Worm (Caenorhabditis elegans) whole organism, L2 larva: Measurements from ENCODE around the gene F54H5.3.

Experiments used
- C34F6.9 ChIP-seq: fragments of 150-350 bp; optimal IDR thresholded peaks from 2 replicates; lab custom pipeline; 2014; ENCODE audit warnings: missing biosample characterization, missing genetic modification characterization
- F13H6.1 ChIP-seq: sonication (generic microtip); optimal IDR thresholded peaks from 2 replicates; lab custom pipeline; 2016; ENCODE audit warnings: missing genetic modification characterization, missing compliant biosample characterization
- R02D3.7 ChIP-seq: fragments of 150-350 bp; optimal IDR thresholded peaks from 2 replicates; lab custom pipeline; 2014; ENCODE audit warnings: missing biosample characterization, missing genetic modification characterization
- Y55F3AM.14 ChIP-seq: fragments of 200-800 bp; sonication (Bioruptor generic); optimal IDR thresholded peaks from 2 replicates; lab custom pipeline; 2018; ENCODE audit warnings: mild to moderate bottlenecking, missing genetic modification characterization, missing compliant biosample characterization
- ZK546.5 ChIP-seq: sonication (generic microtip); optimal IDR thresholded peaks from 2 replicates; lab custom pipeline; 2017; ENCODE audit warnings: missing biosample characterization, missing genetic modification characterization
- alr-1 ChIP-seq: fragments of 150-350 bp; optimal IDR thresholded peaks from 2 replicates; lab custom pipeline; 2014; ENCODE audit warnings: missing biosample characterization, missing genetic modification characterization
- ama-1 ChIP-seq: fragments of 150-350 bp; optimal IDR thresholded peaks from 2 replicates; lab custom pipeline; 2018; ENCODE audit warnings: inconsistent platforms
- blmp-1 ChIP-seq: sonication (generic microtip); optimal IDR thresholded peaks from 2 replicates; lab custom pipeline; 2017; ENCODE audit warnings: missing genetic modification characterization, mild to moderate bottlenecking, missing compliant biosample characterization, antibody characterized with exemption, moderate library complexity; ENCODE audit not compliant: insufficient read depth
- ceh-16 ChIP-seq: fragments of 150-350 bp; optimal IDR thresholded peaks from 2 replicates; lab custom pipeline; 2014; ENCODE audit warnings: missing biosample characterization, missing genetic modification characterization
- ceh-82 ChIP-seq: fragments of 150-350 bp; optimal IDR thresholded peaks from 2 replicates; lab custom pipeline; 2014; ENCODE audit warnings: missing biosample characterization, missing genetic modification characterization
- crh-2 ChIP-seq: sonication (generic microtip); optimal IDR thresholded peaks from 2 replicates; lab custom pipeline; 2017; ENCODE audit warnings: missing biosample characterization, missing genetic modification characterization
- egl-27 ChIP-seq: sonication (generic microtip); optimal IDR thresholded peaks from 3 replicates; lab custom pipeline; 2017; ENCODE audit warnings: missing biosample characterization, missing genetic modification reagents, missing genetic modification characterization
- elt-1 ChIP-seq: fragments of 150-350 bp; optimal IDR thresholded peaks from 2 replicates; lab custom pipeline; 2014; ENCODE audit warnings: missing biosample characterization, missing genetic modification characterization
- fos-1 ChIP-seq: fragments of 150-350 bp; optimal IDR thresholded peaks from 2 replicates; lab custom pipeline; 2014; ENCODE audit warnings: missing biosample characterization, missing genetic modification characterization
- lin-11 ChIP-seq: fragments of 150-350 bp; sonication (generic microtip); optimal IDR thresholded peaks from 2 replicates; lab custom pipeline; 2014; ENCODE audit warnings: missing biosample characterization, missing genetic modification characterization, inconsistent platforms, mixed read lengths
- lin-13 ChIP-seq: fragments of 150-350 bp; optimal IDR thresholded peaks from 2 replicates; lab custom pipeline; 2014; ENCODE audit warnings: missing biosample characterization, missing genetic modification reagents, missing genetic modification characterization
- lin-39 ChIP-seq: fragments of 150-350 bp; optimal IDR thresholded peaks from 2 replicates; lab custom pipeline; 2014; ENCODE audit warnings: missing biosample characterization, missing genetic modification reagents, missing genetic modification characterization
- lsy-2 ChIP-seq, 2 experiments: fragments of 150-350 bp in 1 of 2; sonication (generic microtip) in 1 of 2; optimal IDR thresholded peaks; 2 replicates each; lab custom pipeline; 2014 to 2017; ENCODE audit warnings: missing biosample characterization in 2 of 2, missing genetic modification characterization in 2 of 2
- mab-5 ChIP-seq: fragments of 150-350 bp; optimal IDR thresholded peaks from 2 replicates; lab custom pipeline; 2014; ENCODE audit warnings: missing biosample characterization, missing genetic modification characterization
- mbf-1 ChIP-seq: sonication (generic microtip); optimal IDR thresholded peaks from 2 replicates; lab custom pipeline; 2017; ENCODE audit warnings: missing biosample characterization, missing genetic modification characterization
- nhr-10 ChIP-seq: sonication (generic microtip); optimal IDR thresholded peaks from 2 replicates; lab custom pipeline; 2017; ENCODE audit warnings: missing biosample characterization, missing genetic modification characterization
- nhr-11 ChIP-seq: fragments of 150-350 bp; optimal IDR thresholded peaks from 2 replicates; lab custom pipeline; 2014; ENCODE audit warnings: missing biosample characterization, missing genetic modification characterization
- nhr-12 ChIP-seq: fragments of 150-350 bp; optimal IDR thresholded peaks from 2 replicates; lab custom pipeline; 2014; ENCODE audit warnings: missing biosample characterization, missing genetic modification characterization
- nhr-129 ChIP-seq: fragments of 150-350 bp; optimal IDR thresholded peaks from 2 replicates; lab custom pipeline; 2014; ENCODE audit warnings: missing biosample characterization, missing genetic modification characterization
- nhr-23 ChIP-seq: fragments of 150-350 bp; optimal IDR thresholded peaks from 2 replicates; lab custom pipeline; 2014; ENCODE audit warnings: missing biosample characterization, missing genetic modification reagents, missing genetic modification characterization
- nhr-237 ChIP-seq: fragments of 150-350 bp; optimal IDR thresholded peaks from 2 replicates; lab custom pipeline; 2014; ENCODE audit warnings: missing biosample characterization, missing genetic modification characterization
- nhr-25 ChIP-seq: fragments of 150-350 bp; sonication (generic microtip); optimal IDR thresholded peaks from 3 replicates; lab custom pipeline; 2014; ENCODE audit warnings: missing biosample characterization, missing genetic modification characterization
- nhr-6 ChIP-seq: fragments of 150-350 bp; optimal IDR thresholded peaks from 2 replicates; lab custom pipeline; 2014; ENCODE audit warnings: missing biosample characterization, missing genetic modification characterization
- peb-1 ChIP-seq: fragments of 150-350 bp; optimal IDR thresholded peaks from 2 replicates; lab custom pipeline; 2014; ENCODE audit warnings: missing biosample characterization, missing genetic modification characterization
- sem-4 ChIP-seq: fragments of 150-350 bp; optimal IDR thresholded peaks from 2 replicates; lab custom pipeline; 2014; ENCODE audit warnings: missing biosample characterization, missing genetic modification reagents, missing genetic modification characterization
- skn-1 ChIP-seq: sonication (generic microtip); optimal IDR thresholded peaks from 2 replicates; lab custom pipeline; 2017; ENCODE audit warnings: missing biosample characterization, missing genetic modification characterization
- sma-3 ChIP-seq: sonication (generic microtip); optimal IDR thresholded peaks from 2 replicates; lab custom pipeline; 2016; ENCODE audit warnings: missing genetic modification reagents, missing genetic modification characterization, missing compliant biosample characterization
- snpc-4 ChIP-seq: fragments of 150-350 bp; optimal IDR thresholded peaks from 2 replicates; lab custom pipeline; 2014; ENCODE audit warnings: missing biosample characterization, missing genetic modification characterization
- unc-39 ChIP-seq: fragments of 150-350 bp; optimal IDR thresholded peaks from 2 replicates; lab custom pipeline; 2014; ENCODE audit warnings: missing biosample characterization, missing genetic modification characterization
- unc-55 ChIP-seq: fragments of 150-350 bp; sonication (generic microtip); optimal IDR thresholded peaks from 3 replicates; lab custom pipeline; 2014; ENCODE audit warnings: missing biosample characterization, missing genetic modification reagents, missing genetic modification characterization
- unc-62 ChIP-seq: fragments of 150-350 bp; optimal IDR thresholded peaks from 2 replicates; lab custom pipeline; 2014; ENCODE audit warnings: missing biosample characterization, missing genetic modification reagents, missing genetic modification characterization
- zag-1 ChIP-seq: fragments of 150-350 bp; optimal IDR thresholded peaks from 2 replicates; lab custom pipeline; 2014; ENCODE audit warnings: missing biosample characterization, missing genetic modification characterization
- ztf-1 ChIP-seq: fragments of 200-800 bp; sonication (Bioruptor generic); conservative IDR thresholded peaks from 2 replicates; pipeline ENCODE4 v1.3.6; 2022; ENCODE audit warnings: missing genetic modification characterization, missing compliant biosample characterization

The F54H5.3 gene

DNA sequence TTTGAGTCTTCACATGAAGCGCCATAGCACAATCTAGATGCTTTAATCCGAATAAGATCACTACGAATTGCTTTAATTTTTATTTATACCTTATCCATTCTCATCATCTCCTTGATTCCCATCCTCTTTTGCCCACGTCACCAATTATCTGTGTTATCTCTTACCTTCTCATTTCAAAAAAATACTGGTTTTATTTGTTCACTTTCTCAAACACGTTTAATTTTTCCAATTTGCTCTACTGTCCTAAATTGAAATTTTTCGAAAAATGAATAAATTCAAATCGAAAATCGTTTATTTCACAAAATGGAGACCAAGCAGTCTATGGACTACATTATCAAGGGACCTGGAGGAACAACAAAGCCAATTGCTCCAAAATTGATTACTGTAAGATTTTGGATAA lies at the start of gene F54H5.3:
TSS of gene F54H5.3 (plus strand) at position 301 of the 400 bp plus-strand sequence.
- TF ChIP-seq nhr-12: no peak
- TF ChIP-seq C34F6.9 (tag; lab: Kevin White, UChicago): no peak
- no peak for TF ChIP-seq peb-1 (tag; lab: Kevin White, UChicago)
- no peak for TF ChIP-seq mab-5 (tag; lab: Kevin White, UChicago)
- no peak for TF ChIP-seq R02D3.7 (tag; lab: Kevin White, UChicago)
- no peak for TF ChIP-seq skn-1 (tag; lab: Kevin White, UChicago)
- TF ChIP-seq elt-1 (tag; lab: Kevin White, UChicago): no peak
- no peak for TF ChIP-seq crh-2 (tag; lab: Kevin White, UChicago)
- TF ChIP-seq nhr-10: no peak
- no peak for TF ChIP-seq nhr-25
- no peak for TF ChIP-seq lin-11
- TF ChIP-seq nhr-23 (tag; lab: Kevin White, UChicago): no peak
- TF ChIP-seq lin-39 (tag; lab: Kevin White, UChicago): no peak
- TF ChIP-seq ceh-82 (tag; lab: Kevin White, UChicago): no peak
- TF ChIP-seq fos-1: no peak
- no peak for TF ChIP-seq ama-1 (lab: Kevin White, UChicago)
- TF ChIP-seq unc-62 (GFP tag; lab: Kevin White, UChicago): no peak
- no peak for TF ChIP-seq F13H6.1
- TF ChIP-seq, all 48 proteins: peak for 0

ce11 chrII:6573677-6574076 lies 48.3 kb upstream of the F54H5.3 start, which contains the start of gene sra-28:
sra-28 (minus strand) TSS chrII:6573777.
- TF ChIP-seq mbf-1 (no peak), lin-39 (tag; lab: Kevin White, UChicago) (no peak), unc-55 (GFP tag; lab: Kevin White, UChicago) (no peak), sma-3 (GFP tag; lab: Kevin White, UChicago) (no peak), fos-1 (no peak), unc-62 (GFP tag; lab: Kevin White, UChicago) (no peak), ceh-16 (tag; lab: Kevin White, UChicago) (no peak), sem-4 (tag; lab: Kevin White, UChicago) (no peak), nhr-23 (tag; lab: Kevin White, UChicago) (no peak), nhr-129 (tag; lab: Kevin White, UChicago) (no peak), crh-2 (tag; lab: Kevin White, UChicago) (no peak), Y55F3AM.14 (GFP tag; lab: Kevin White, UChicago) (no peak)

ce11 chrII:6575647-6576046 lies 46.3 kb upstream of the F54H5.3 start, which contains the start of gene sra-29:
sra-29 (minus strand) TSS chrII:6575747.
- no peak for TF ChIP-seq ztf-1 (GFP tag; lab: Robert Waterston, UW)
- no peak for TF ChIP-seq crh-2 (tag; lab: Kevin White, UChicago)
- no peak for TF ChIP-seq nhr-6 (tag; lab: Kevin White, UChicago)
- TF ChIP-seq, all 48 proteins: peak for 0

ce11 chrII:6578378-6578777 lies 43.6 kb upstream of the F54H5.3 start, which contains the start of gene sra-31:
sra-31 (minus strand) TSS chrII:6578478.
- TF ChIP-seq lin-13: no peak
- no peak for TF ChIP-seq ztf-1 (GFP tag; lab: Robert Waterston, UW)
- TF ChIP-seq ZK546.5 (tag; lab: Kevin White, UChicago): no peak

DNA sequence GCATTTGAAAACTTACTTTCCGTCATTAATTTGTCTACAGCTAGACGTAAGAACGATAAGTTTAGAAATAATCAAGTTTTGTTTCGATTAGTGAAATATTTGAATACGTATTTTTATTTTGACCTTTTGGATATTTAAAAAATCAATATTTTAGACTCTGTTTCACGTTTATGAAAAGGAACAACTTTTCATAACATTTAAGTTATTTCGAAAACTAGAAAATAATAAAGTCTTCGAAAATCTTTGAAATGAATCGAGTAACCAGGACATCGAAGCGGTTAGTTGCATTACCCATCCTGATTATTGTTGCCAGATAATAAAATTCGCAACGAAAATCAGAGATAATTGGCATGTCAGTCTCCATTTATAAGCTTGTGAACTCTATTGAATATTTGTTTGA lies 40.8 kb upstream of the F54H5.3 start, which contains the start of gene C56C10.6:
TSS of gene C56C10.6 (minus strand) at position 101 of the 400 bp plus-strand sequence.
- no peak for TF ChIP-seq egl-27 (tag; lab: Kevin White, UChicago)
- TF ChIP-seq snpc-4: no peak
- no peak for TF ChIP-seq unc-62 (GFP tag; lab: Kevin White, UChicago)
- TF ChIP-seq nhr-10: no peak
- no peak for TF ChIP-seq R02D3.7 (tag; lab: Kevin White, UChicago)
- TF ChIP-seq lsy-2 (tag; optimal IDR thresholded peaks at IDR 0.05; lab: Kevin White, UChicago): no peak
- no peak for TF ChIP-seq alr-1 (tag; lab: Kevin White, UChicago)
- TF ChIP-seq lin-39 (tag; lab: Kevin White, UChicago): no peak
- TF ChIP-seq nhr-237 (tag; lab: Kevin White, UChicago): no peak
- TF ChIP-seq F13H6.1: no peak
- TF ChIP-seq blmp-1: no peak
- TF ChIP-seq mab-5 (tag; lab: Kevin White, UChicago): no peak
- TF ChIP-seq sma-3 (GFP tag; lab: Kevin White, UChicago): no peak
- no peak for TF ChIP-seq nhr-23 (tag; lab: Kevin White, UChicago)
- no peak for TF ChIP-seq fos-1
- TF ChIP-seq nhr-11 (tag; lab: Kevin White, UChicago): no peak
- no peak for TF ChIP-seq unc-39 (tag; lab: Kevin White, UChicago)
- no peak for TF ChIP-seq Y55F3AM.14 (GFP tag; lab: Kevin White, UChicago)
- no peak for TF ChIP-seq zag-1
